Worm (Caenorhabditis elegans): ENCODE results near the gene T19C4.5.

Gene T19C4.5

ce11 chrV:11140326-11140725, 31.7 kb upstream of the T19C4.5 start:
- peak; percentile 84 for TF ChIP-seq lin-14 (GFP tag; optimal IDR thresholded peaks at IDR 0.05)
- peak; percentile 22 for TF ChIP-seq blmp-1 (tag; optimal IDR thresholded peaks at IDR 0.05)
- peak; percentile 13 for TF ChIP-seq snu-23 (GFP tag; optimal IDR thresholded peaks at IDR 0.05)
- peak; percentile 50 for TF ChIP-seq dsc-1 (tag; optimal IDR thresholded peaks at IDR 0.05)
- no peak for TF ChIP-seq zag-1 (tag; optimal IDR thresholded peaks at IDR 0.05)
- TF ChIP-seq aha-1 (tag; optimal IDR thresholded peaks at IDR 0.05): no peak
- TF ChIP-seq ceh-8 (GFP tag; optimal IDR thresholded peaks at IDR 0.05): no peak
- TF ChIP-seq Y116A8C.19 (tag; optimal IDR thresholded peaks at IDR 0.05; ENCODE audit: borderline replicate concordance): no peak
- peak; percentile 3 for TF ChIP-seq nhr-85 (tag)
- TF ChIP-seq alr-1 (tag; optimal IDR thresholded peaks at IDR 0.05; ENCODE audit: borderline replicate concordance): no peak
- TF ChIP-seq lin-35 (GFP tag; optimal IDR thresholded peaks at IDR 0.05): peak in 1 of 2 experiments; percentile 6
- TF ChIP-seq nhr-20 (tag; optimal IDR thresholded peaks at IDR 0.05): peak; percentile 44
- peak; percentile 6 for TF ChIP-seq fkh-8 (tag; optimal IDR thresholded peaks at IDR 0.05)
- TF ChIP-seq mef-2 (tag; optimal IDR thresholded peaks at IDR 0.05): no peak
- peak; percentile 16 for TF ChIP-seq swsn-7 (tag; optimal IDR thresholded peaks at IDR 0.05)
- TF ChIP-seq fkh-10 (GFP tag; optimal IDR thresholded peaks at IDR 0.05): no peak
- TF ChIP-seq egl-27 (tag; optimal IDR thresholded peaks at IDR 0.05): no peak
- TF ChIP-seq snpc-4 (tag; optimal IDR thresholded peaks at IDR 0.05): no peak
- peak in 1 of 2 experiments; percentile 47 for TF ChIP-seq lsy-2 (tag; optimal IDR thresholded peaks at IDR 0.05)
- no peak for TF ChIP-seq nhr-237 (tag; optimal IDR thresholded peaks at IDR 0.05)
- peak; percentile 48 for TF ChIP-seq nhr-71 (tag; optimal IDR thresholded peaks at IDR 0.05)
- TF ChIP-seq tbx-2 (tag; optimal IDR thresholded peaks at IDR 0.05): peak; percentile 32
- TF ChIP-seq ztf-11 (tag; optimal IDR thresholded peaks at IDR 0.05): no peak
- peak in 1 of 2 experiments; percentile 15 for TF ChIP-seq mdl-1 (tag; optimal IDR thresholded peaks at IDR 0.05)
- TF ChIP-seq efl-1 (optimal IDR thresholded peaks at IDR 0.05): peak in 1 of 2 experiments; percentile 25
- TF ChIP-seq efl-1 (GFP tag; optimal IDR thresholded peaks at IDR 0.05 in 1 of 2): no peak
- no peak for TF ChIP-seq grh-1 (GFP tag; IDR thresholded peaks at IDR 0.05)
- no peak for TF ChIP-seq irx-1 (tag; optimal IDR thresholded peaks at IDR 0.05)
- TF ChIP-seq rnt-1 (tag; optimal IDR thresholded peaks at IDR 0.05): peak; percentile 41
- no peak for TF ChIP-seq nhr-11 (tag; optimal IDR thresholded peaks at IDR 0.05)
- TF ChIP-seq skn-1 (tag; optimal IDR thresholded peaks at IDR 0.05): no peak
- TF ChIP-seq dpl-1 (GFP tag; optimal IDR thresholded peaks at IDR 0.05): no peak
- peak; percentile 25 for TF ChIP-seq mep-1 (tag; optimal IDR thresholded peaks at IDR 0.05)

- TF ChIP-seq hpl-2 (GFP tag; optimal IDR thresholded peaks at IDR 0.05) (no peak), lin-39 (tag; optimal IDR thresholded peaks at IDR 0.05) (no peak), unc-62 (GFP tag; optimal IDR thresholded peaks at IDR 0.05) (no peak), unc-98 (GFP tag; IDR thresholded peaks at IDR 0.05) (no peak), ztf-4 (tag; optimal IDR thresholded peaks at IDR 0.05) (no peak), pax-3 (tag; optimal IDR thresholded peaks at IDR 0.05) (no peak)
Observed at ce11 chrV:11141179-11141578, 30.8 kb upstream of the T19C4.5 start, which contains the start of gene folt-1. Gene folt-1, plus strand, starts transcription at chrV:11141479.

ce11 chrV:11144694-11145093, 27.3 kb upstream of the T19C4.5 start, which contains the start of gene C06H2.7:
Gene C06H2.7, minus strand, starts transcription at chrV:11144794.
- TF ChIP-seq sptf-1 (tag; optimal IDR thresholded peaks at IDR 0.05) (no peak), efl-1 (optimal IDR thresholded peaks at IDR 0.05) (no peak), efl-1 (GFP tag; optimal IDR thresholded peaks at IDR 0.05 in 1 of 2) (peak in 1 of 2 experiments; percentile 7)

Measured in whole organism, L1 larva.